Worm (Caenorhabditis elegans) whole organism, late embryonic: ENCODE data around the gene T24H10.5.

Experiments
- fax-1 ChIP-seq: sonication (generic microtip); optimal IDR thresholded peaks from 2 replicates; lab custom pipeline; 2016; ENCODE audit warnings: missing genotype, missing genetic modification characterization, missing compliant biosample characterization
- fkh-10 ChIP-seq: fragments of 150-350 bp; optimal IDR thresholded peaks from 2 replicates; lab custom pipeline; 2014; ENCODE audit warnings: missing biosample characterization, missing genetic modification reagents, missing genetic modification characterization
- hlh-15 ChIP-seq: sonication (generic microtip); optimal IDR thresholded peaks from 2 replicates; lab custom pipeline; 2016; ENCODE audit warnings: missing genetic modification characterization, missing compliant biosample characterization
- madf-2 ChIP-seq: sonication (generic microtip); optimal IDR thresholded peaks from 2 replicates; lab custom pipeline; 2017; ENCODE audit warnings: missing genetic modification characterization, missing compliant biosample characterization
- nfya-1 ChIP-seq: sonication (generic microtip); optimal IDR thresholded peaks from 2 replicates; lab custom pipeline; 2017; ENCODE audit warnings: missing genetic modification characterization, mild to moderate bottlenecking, missing compliant biosample characterization, antibody characterized with exemption, moderate library complexity
- odd-2 ChIP-seq: sonication (generic microtip); optimal IDR thresholded peaks from 2 replicates; lab custom pipeline; 2017; ENCODE audit warnings: antibody characterized with exemption, mild to moderate bottlenecking, missing genetic modification characterization, missing compliant biosample characterization
- pat-9 ChIP-seq: fragments of 200-800 bp; sonication (Bioruptor generic); optimal IDR thresholded peaks from 2 replicates; lab custom pipeline; 2018; ENCODE audit warnings: mild to moderate bottlenecking, missing genetic modification characterization, moderate library complexity, missing compliant biosample characterization
- pqm-1 ChIP-seq: sonication (generic microtip); optimal IDR thresholded peaks from 2 replicates; lab custom pipeline; 2016; ENCODE audit warnings: missing genetic modification characterization, missing compliant biosample characterization
- unc-3 ChIP-seq, 2 experiments: fragments of 200-800 bp in 1 of 2; sonication (Bioruptor generic) in 1 of 2; sonication (generic microtip) in 1 of 2; conservative IDR thresholded peaks in 1 of 2; optimal IDR thresholded peaks in 1 of 2; 2 replicates each; pipeline versions ENCODE4 v1.3.6 to Lab custom; 2016 to 2022; ENCODE audit warnings: missing compliant biosample characterization in 2 of 2, missing genetic modification characterization in 2 of 2, missing genetic modification reagents in 1 of 2
- unc-55 ChIP-seq: sonication (generic microtip); optimal IDR thresholded peaks from 2 replicates; lab custom pipeline; 2017; ENCODE audit warnings: missing biosample characterization, missing genetic modification reagents, missing genetic modification characterization
- ztf-16 ChIP-seq: sonication (generic microtip); optimal IDR thresholded peaks from 2 replicates; lab custom pipeline; 2017; ENCODE audit warnings: missing genetic modification characterization, missing compliant biosample characterization

ce11 chrII:9072769-9073168 lies 28.1 kb upstream of the T24H10.5 start:
- TF ChIP-seq nfya-1 (no peak), ztf-16 (tag; lab: Kevin White, UChicago) (no peak), unc-55 (no peak), pat-9 (tag; lab: Kevin White, UChicago) (no peak), hlh-15 (tag; lab: Kevin White, UChicago) (no peak), fkh-10 (no peak), fax-1 (no peak), madf-2 (tag; lab: Kevin White, UChicago) (no peak), pqm-1 (tag; lab: Kevin White, UChicago) (no peak), unc-3 (GFP tag; conservative IDR thresholded peaks at IDR 0.05; lab: Robert Waterston, UW) (no peak), unc-3 (tag; optimal IDR thresholded peaks at IDR 0.05; lab: Kevin White, UChicago) (no peak), odd-2 (tag; lab: Kevin White, UChicago) (no peak)
